Worm (Caenorhabditis elegans): ENCODE results near the gene Y66D12A.16.

DNA sequence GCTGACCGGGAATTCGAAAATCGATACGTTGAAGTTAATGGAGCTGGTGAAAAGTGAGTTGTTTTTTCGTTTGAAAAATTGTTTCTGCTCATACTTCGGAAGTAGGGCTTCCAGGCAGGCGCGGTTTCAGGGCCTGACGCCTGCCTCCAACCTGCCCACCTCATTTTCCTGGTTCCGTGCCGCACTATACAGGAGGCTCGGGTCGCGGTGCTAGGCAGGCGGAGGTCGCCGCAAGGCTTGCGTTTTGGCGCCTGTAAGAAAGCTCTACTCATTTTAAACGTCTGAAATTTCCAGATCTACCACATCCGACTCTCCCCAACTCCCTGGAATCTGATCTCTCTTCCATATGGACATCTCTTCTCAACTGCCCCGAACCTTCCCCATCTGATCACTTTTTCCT, 21.6 kb downstream of the Y66D12A.16 start:
- TF ChIP-seq B0035.1 (tag; optimal IDR thresholded peaks at IDR 0.05) (no peak), ZK185.1 (tag; optimal IDR thresholded peaks at IDR 0.05; ENCODE audit: poor library complexity, severe bottlenecking) (no peak), efl-1 (GFP tag; optimal IDR thresholded peaks at IDR 0.05) (no peak), madf-6 (GFP tag; IDR thresholded peaks at IDR 0.05) (no peak), xnd-1 (tag; optimal IDR thresholded peaks at IDR 0.05) (no peak)
